Worm (Caenorhabditis elegans) whole organism, L1 larva: ENCODE results near the gene ZC443.7.

Experiments
- Y116A8C.19 ChIP-seq: sonication (generic microtip); optimal IDR thresholded peaks from 2 replicates; lab custom pipeline; 2016; ENCODE audit warnings: missing compliant biosample characterization, missing genetic modification characterization, borderline replicate concordance
- dpl-1 ChIP-seq, 3 experiments: fragments of 150-350 bp in 2 of 3; sonication (generic microtip) in 1 of 3; optimal IDR thresholded peaks; 2 replicates each; lab custom pipeline; 2014 to 2017; ENCODE audit warnings: missing biosample characterization in 3 of 3, missing genetic modification characterization in 3 of 3, missing genetic modification reagents in 3 of 3
- egl-27 ChIP-seq, 2 experiments: fragments of 150-350 bp in 1 of 2; sonication (generic microtip); optimal IDR thresholded peaks; 3 replicates each; lab custom pipeline; 2017 to 2018; ENCODE audit warnings: missing biosample characterization in 2 of 2, missing genetic modification characterization in 2 of 2, missing genetic modification reagents in 2 of 2
- elt-3 ChIP-seq, 6 experiments: fragments of 150-350 bp in 1 of 6; sonication (generic microtip); optimal IDR thresholded peaks; 2 replicates each; lab custom pipeline; 2017 to 2018; ENCODE audit warnings: missing biosample characterization in 6 of 6, missing genetic modification characterization in 6 of 6, inconsistent platforms in 1 of 6
- jun-1 ChIP-seq: fragments of 150-350 bp; optimal IDR thresholded peaks from 2 replicates; lab custom pipeline; 2014; ENCODE audit warnings: missing biosample characterization, missing genetic modification reagents, missing genetic modification characterization
- lin-13 ChIP-seq: fragments of 150-350 bp; optimal IDR thresholded peaks from 2 replicates; lab custom pipeline; 2014; ENCODE audit warnings: missing biosample characterization, missing genetic modification reagents, missing genetic modification characterization
- lin-14 ChIP-seq: fragments of 200-800 bp; sonication (Bioruptor generic); optimal IDR thresholded peaks from 2 replicates; lab custom pipeline; 2018; ENCODE audit warnings: mild to moderate bottlenecking, missing genetic modification characterization, moderate library complexity, missing compliant biosample characterization
- lin-35 ChIP-seq, 2 experiments: fragments of 150-350 bp; optimal IDR thresholded peaks; 2 replicates each; lab custom pipeline; 2014; ENCODE audit warnings: missing biosample characterization in 2 of 2, missing genetic modification characterization in 2 of 2, missing genetic modification reagents in 2 of 2
- mep-1 ChIP-seq: fragments of 150-350 bp; optimal IDR thresholded peaks from 2 replicates; lab custom pipeline; 2014; ENCODE audit warnings: missing biosample characterization, missing genetic modification characterization
- nhr-11 ChIP-seq: fragments of 150-350 bp; optimal IDR thresholded peaks from 2 replicates; lab custom pipeline; 2014; ENCODE audit warnings: missing biosample characterization, missing genetic modification characterization
- nhr-12 ChIP-seq: sonication (generic microtip); optimal IDR thresholded peaks from 2 replicates; lab custom pipeline; 2017; ENCODE audit warnings: missing biosample characterization, missing genetic modification characterization
- snpc-4 ChIP-seq: fragments of 150-350 bp; optimal IDR thresholded peaks from 2 replicates; lab custom pipeline; 2014; ENCODE audit warnings: missing biosample characterization, missing genetic modification characterization
- xbp-1 ChIP-seq: sonication (generic microtip); optimal IDR thresholded peaks from 2 replicates; lab custom pipeline; 2016; ENCODE audit warnings: missing genetic modification characterization, missing compliant biosample characterization

DNA sequence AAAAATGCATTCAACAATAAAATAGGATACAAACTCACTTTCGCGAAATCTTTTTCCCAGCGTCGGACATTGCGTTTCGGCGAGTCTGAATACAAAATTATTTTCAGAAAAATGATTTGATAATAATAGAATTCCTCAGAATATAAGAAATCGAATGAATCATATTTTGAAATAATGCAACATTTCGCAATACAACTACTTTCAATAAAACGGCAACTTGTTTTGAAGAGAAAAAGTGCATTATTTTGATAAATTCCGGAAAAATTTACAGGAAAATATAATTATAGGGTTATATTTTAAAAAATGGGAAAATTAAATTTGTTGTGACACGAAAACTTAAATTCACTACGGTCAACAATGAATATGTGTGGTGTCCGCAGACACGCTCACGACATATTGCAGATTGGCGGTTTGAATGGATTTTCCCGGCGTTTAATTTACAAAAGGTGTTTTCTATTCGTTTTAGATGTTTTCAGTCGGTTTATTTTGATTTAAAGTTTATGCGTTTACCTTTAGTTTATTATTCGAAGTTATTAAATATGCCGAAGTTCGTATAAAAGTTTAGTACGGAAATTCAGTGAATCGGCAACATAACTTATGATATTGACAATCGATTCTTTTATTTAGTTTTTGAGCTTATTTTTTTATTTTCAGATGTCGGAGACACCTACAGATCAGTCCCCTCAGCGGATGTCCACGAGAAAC, 42.8 kb upstream of the ZC443.7 start, which contains the start of the genes abcf-1 and scc-3:
- TF ChIP-seq dpl-1 (GFP tag; optimal IDR thresholded peaks at IDR 0.05; lab: Kevin White, UChicago) (peak; percentile 47 to 74 (median 59)), snpc-4 (no peak), lin-13 (no peak), nhr-12 (no peak), Y116A8C.19 (tag; lab: Kevin White, UChicago) (no peak), mep-1 (tag; lab: Kevin White, UChicago) (peak; percentile 53), lin-14 (GFP tag; lab: Kevin White, UChicago) (no peak), elt-3 (tag; optimal IDR thresholded peaks at IDR 0.05; lab: Kevin White, UChicago) (peak in 1 of 6 experiments; percentile 37), xbp-1 (tag; lab: Kevin White, UChicago) (peak; percentile 40), jun-1 (no peak), nhr-11 (tag; lab: Kevin White, UChicago) (no peak), egl-27 (tag; optimal IDR thresholded peaks at IDR 0.05; lab: Kevin White, UChicago) (no peak), lin-35 (GFP tag; optimal IDR thresholded peaks at IDR 0.05; lab: Kevin White, UChicago) (peak; percentile 45 to 71)
